Fruit fly (Drosophila melanogaster) whole organism, prepupa: Measurements from ENCODE around the gene Scgalpha.

Experiments used
- CG10669 ChIP-seq: fragments of 200-800 bp; sonication (Bioruptor generic); optimal IDR thresholded peaks from 3 replicates; lab custom pipeline; 2018; ENCODE audit warnings: missing biosample characterization, mild to moderate bottlenecking, missing genetic modification characterization, moderate library complexity
- CG3919 ChIP-seq: fragments of 200-800 bp; sonication (Bioruptor generic); optimal IDR thresholded peaks from 3 replicates; lab custom pipeline; 2016; ENCODE audit warnings: missing biosample characterization, missing genetic modification characterization
- Eip75B ChIP-seq: fragments of 200-800 bp; sonication (Bioruptor generic); optimal IDR thresholded peaks from 3 replicates; lab custom pipeline; 2016; ENCODE audit warnings: missing biosample characterization, missing genetic modification characterization
- Ets96B ChIP-seq: fragments of 200-800 bp; optimal IDR thresholded peaks from 2 replicates; lab custom pipeline; 2019; ENCODE audit warnings: missing biosample characterization, mild to moderate bottlenecking, missing genetic modification characterization, moderate library complexity
- Gug ChIP-seq: fragments of 200-800 bp; sonication (Bioruptor generic); IDR thresholded peaks from 2 replicates; pipeline ENCODE4 v1.3.6; 2022; ENCODE audit warnings: missing biosample characterization, missing genetic modification characterization
- Hr39 ChIP-seq: fragments of 200-800 bp; sonication (Bioruptor generic); optimal IDR thresholded peaks from 2 replicates; lab custom pipeline; 2016; ENCODE audit warnings: missing biosample characterization, missing genetic modification characterization
- Met ChIP-seq: fragments of 200-800 bp; sonication (Bioruptor generic); optimal IDR thresholded peaks from 3 replicates; lab custom pipeline; 2016; ENCODE audit warnings: missing biosample characterization, missing genetic modification characterization
- fd59A ChIP-seq: fragments of 200-800 bp; sonication (Bioruptor generic); optimal IDR thresholded peaks from 2 replicates; lab custom pipeline; 2017; ENCODE audit warnings: missing biosample characterization, mild to moderate bottlenecking, missing genetic modification characterization, missing genetic modification reagents
- vri ChIP-seq: fragments of 200-800 bp; sonication (Bioruptor generic); optimal IDR thresholded peaks from 3 replicates; lab custom pipeline; 2016; ENCODE audit warnings: missing biosample characterization, mild to moderate bottlenecking, missing genetic modification characterization

- TF ChIP-seq CG3919 (GFP tag; lab: Kevin White, UChicago) (no peak), fd59A (GFP tag; lab: Kevin White, UChicago) (no peak), Gug (GFP tag; lab: Robert Waterston, UW) (no peak), Met (GFP tag; lab: Kevin White, UChicago) (peak; percentile 27), CG10669 (no peak), Hr39 (GFP tag; lab: Kevin White, UChicago) (no peak), Ets96B (tag; lab: Kevin White, UChicago) (no peak), Eip75B (no peak), vri (GFP tag; lab: Kevin White, UChicago) (no peak)
Measured at dm6 chr2L:8255406-8255805, 47.8 kb upstream of the Scgalpha start.
